Fruit fly (Drosophila melanogaster): ENCODE measurements around the gene Slob.

DNA sequence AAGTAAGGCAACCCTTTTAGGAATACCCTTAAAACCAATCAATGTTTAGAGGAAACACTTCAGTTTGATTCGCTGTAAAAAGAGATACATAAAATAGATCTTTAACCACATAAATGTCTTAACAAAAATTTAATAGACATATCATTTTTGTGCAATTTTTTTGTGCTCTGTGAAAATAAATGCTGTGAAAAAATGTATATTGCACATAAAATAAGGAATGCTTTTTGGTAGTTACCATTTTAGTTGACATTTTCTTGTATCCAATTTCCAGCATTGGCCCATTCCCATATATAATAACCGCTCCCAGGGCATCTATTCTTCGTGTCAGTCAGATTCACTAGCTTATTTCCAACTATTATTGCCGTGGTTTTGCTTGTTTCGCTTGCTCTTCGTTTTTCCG, 62.6 kb downstream of the Slob start:
- no peak for TF ChIP-seq psq (optimal IDR thresholded peaks at IDR 0.05)
- TF ChIP-seq CG8478 (optimal IDR thresholded peaks at IDR 0.05) = no peak

All from whole organism.